Worm (Caenorhabditis elegans) whole organism, L4 larva: ENCODE measurements around the gene F38A1.6.

Source experiments
- F49E8.2 ChIP-seq: sonication (generic microtip); optimal IDR thresholded peaks from 2 replicates; lab custom pipeline; 2016; ENCODE audit warnings: missing compliant biosample characterization, mild to moderate bottlenecking, missing genetic modification characterization, borderline replicate concordance
- egl-27 ChIP-seq: sonication (generic microtip); optimal IDR thresholded peaks from 3 replicates; lab custom pipeline; 2017; ENCODE audit warnings: missing biosample characterization, missing genetic modification reagents, missing genetic modification characterization
- gei-8 ChIP-seq: fragments of 200-800 bp; sonication (Bioruptor generic); optimal IDR thresholded peaks from 2 replicates; lab custom pipeline; 2018; ENCODE audit warnings: mild to moderate bottlenecking, missing genetic modification characterization, missing compliant biosample characterization
- hlh-30 ChIP-seq: sonication (generic microtip); optimal IDR thresholded peaks from 2 replicates; lab custom pipeline; 2017; ENCODE audit warnings: antibody characterized with exemption, mild to moderate bottlenecking, missing genetic modification characterization, missing compliant biosample characterization; ENCODE audit not compliant: insufficient read depth
- nhr-237 ChIP-seq: sonication (generic microtip); optimal IDR thresholded peaks from 2 replicates; lab custom pipeline; 2017; ENCODE audit warnings: missing biosample characterization, missing genetic modification characterization

DNA sequence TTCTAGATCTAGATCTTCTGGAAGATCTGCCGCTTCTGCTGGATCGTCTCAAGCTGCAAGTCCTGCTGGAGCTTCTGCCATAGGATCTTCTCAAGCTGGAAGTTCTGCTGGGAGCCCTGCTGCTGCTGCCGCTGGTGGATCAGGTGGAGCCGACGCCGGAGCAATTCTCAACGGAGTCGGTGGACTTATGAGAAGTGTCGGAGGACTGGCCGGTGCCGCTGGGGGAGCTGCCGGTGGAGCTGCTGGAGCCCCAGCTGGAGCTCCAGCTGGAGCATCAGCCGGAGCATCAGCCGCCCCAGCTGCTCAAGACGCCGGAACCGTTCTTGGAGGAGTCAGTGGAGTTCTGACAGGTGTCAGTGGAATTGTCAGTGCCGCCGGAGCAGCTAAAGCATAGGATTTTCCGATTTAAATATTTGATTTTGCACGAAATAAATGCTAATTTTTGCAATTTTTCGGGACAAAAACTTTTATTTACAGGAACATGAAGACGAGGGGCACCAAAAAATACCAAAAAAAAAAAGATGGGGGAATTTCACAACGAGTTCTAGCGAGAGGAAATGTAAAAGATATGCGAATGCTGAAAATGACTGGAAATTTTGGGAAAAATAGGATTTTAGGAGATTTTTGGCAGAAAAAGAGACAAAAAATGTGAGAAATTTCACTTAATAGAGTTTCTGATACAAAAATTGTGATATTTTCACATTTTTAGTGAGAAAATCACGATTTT is 19.1 kb upstream of the F38A1.6 start:
- TF ChIP-seq egl-27 (tag; lab: Kevin White, UChicago) (no peak), gei-8 (GFP tag; lab: Kevin White, UChicago) (no peak), nhr-237 (tag; lab: Kevin White, UChicago) (no peak), F49E8.2 (tag; lab: Kevin White, UChicago) (no peak), hlh-30 (no peak)
